Worm (Caenorhabditis elegans) whole organism, L1 larva: ENCODE measurements around the gene F44D12.2.

Experiments
- aly-2 ChIP-seq: fragments of 150-350 bp; optimal IDR thresholded peaks from 2 replicates; lab custom pipeline; 2014; ENCODE audit warnings: missing biosample characterization, missing genetic modification characterization
- ceh-82 ChIP-seq, 3 experiments: fragments of 150-350 bp in 1 of 3; sonication (generic microtip) in 2 of 3; optimal IDR thresholded peaks; 2 replicates each; lab custom pipeline; 2014 to 2017; ENCODE audit warnings: missing biosample characterization in 3 of 3, missing genetic modification characterization in 3 of 3
- efl-1 ChIP-seq, 4 experiments: fragments of 150-350 bp; optimal IDR thresholded peaks in 3 of 4; peaks in 1 of 4; 1 replicate in 1 of 4; 2 replicates in 3 of 4; lab custom pipeline; 2014; ENCODE audit warnings: missing biosample characterization in 2 of 4, missing genetic modification characterization in 2 of 4, missing genetic modification reagents in 2 of 4
- nhr-90 ChIP-seq: sonication (generic microtip); optimal IDR thresholded peaks from 2 replicates; lab custom pipeline; 2016; ENCODE audit warnings: mild to moderate bottlenecking, missing genetic modification characterization, missing compliant biosample characterization; ENCODE audit not compliant: poor library complexity
- pag-3 ChIP-seq: sonication (generic microtip); optimal IDR thresholded peaks from 2 replicates; lab custom pipeline; 2017; ENCODE audit warnings: missing genetic modification characterization, mild to moderate bottlenecking, missing compliant biosample characterization, antibody characterized with exemption, borderline replicate concordance; ENCODE audit not compliant: insufficient read depth
- swsn-7 ChIP-seq: sonication (generic microtip); optimal IDR thresholded peaks from 2 replicates; lab custom pipeline; 2016; ENCODE audit warnings: missing genetic modification characterization, missing compliant biosample characterization

DNA sequence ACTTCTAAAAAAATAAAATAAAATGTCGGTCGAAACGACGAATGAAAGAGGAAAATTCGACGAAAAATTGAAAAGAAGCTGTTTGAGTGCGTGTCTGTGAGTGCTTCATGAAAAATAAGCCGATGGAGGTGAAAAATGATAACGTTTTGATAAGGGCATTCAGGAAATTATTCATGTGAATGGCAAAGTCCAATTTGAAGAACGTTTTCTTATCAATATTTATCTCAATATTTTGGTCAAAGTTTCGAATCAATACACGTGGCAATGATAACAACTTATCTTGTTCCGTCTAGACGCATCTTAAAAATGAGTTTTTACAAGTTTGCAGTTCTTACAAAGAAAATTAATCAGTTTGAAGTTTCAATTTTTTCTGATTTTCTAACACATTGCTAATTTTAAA is 41.6 kb upstream of the F44D12.2 start:
- TF ChIP-seq ceh-82 (tag; optimal IDR thresholded peaks at IDR 0.05; lab: Kevin White, UChicago) (no peak), aly-2 (tag; lab: Kevin White, UChicago) (no peak), swsn-7 (tag; lab: Kevin White, UChicago) (no peak), pag-3 (tag; lab: Kevin White, UChicago) (no peak), nhr-90 (tag; lab: Kevin White, UChicago) (peak; percentile 3), efl-1 (optimal IDR thresholded peaks at IDR 0.05; lab: Kevin White, UChicago) (no peak), efl-1 (GFP tag; optimal IDR thresholded peaks at IDR 0.05 in 1 of 2; lab: Kevin White, UChicago) (peak in 1 of 2 experiments; percentile 38)
